Worm (Caenorhabditis elegans) whole organism, L4/young adult: Measurements from ENCODE around the gene dlc-2.
A peak's percentile ranks its signal among the peaks of the same experiment; 100 is the strongest.

ENCODE experiments used
- W03F9.2 ChIP-seq: fragments of 150-350 bp; optimal IDR thresholded peaks from 2 replicates; lab custom pipeline; 2014; ENCODE audit warnings: missing biosample characterization, missing genetic modification characterization
- dao-5 ChIP-seq: sonication (generic microtip); optimal IDR thresholded peaks from 2 replicates; lab custom pipeline; 2016; ENCODE audit warnings: missing genotype, missing genetic modification characterization, moderate library complexity, missing compliant biosample characterization
- him-1 ChIP-seq: sonication (generic microtip); optimal IDR thresholded peaks from 2 replicates; lab custom pipeline; 2016; ENCODE audit warnings: missing genotype, missing genetic modification reagents, missing genetic modification characterization, missing compliant biosample characterization

DNA sequence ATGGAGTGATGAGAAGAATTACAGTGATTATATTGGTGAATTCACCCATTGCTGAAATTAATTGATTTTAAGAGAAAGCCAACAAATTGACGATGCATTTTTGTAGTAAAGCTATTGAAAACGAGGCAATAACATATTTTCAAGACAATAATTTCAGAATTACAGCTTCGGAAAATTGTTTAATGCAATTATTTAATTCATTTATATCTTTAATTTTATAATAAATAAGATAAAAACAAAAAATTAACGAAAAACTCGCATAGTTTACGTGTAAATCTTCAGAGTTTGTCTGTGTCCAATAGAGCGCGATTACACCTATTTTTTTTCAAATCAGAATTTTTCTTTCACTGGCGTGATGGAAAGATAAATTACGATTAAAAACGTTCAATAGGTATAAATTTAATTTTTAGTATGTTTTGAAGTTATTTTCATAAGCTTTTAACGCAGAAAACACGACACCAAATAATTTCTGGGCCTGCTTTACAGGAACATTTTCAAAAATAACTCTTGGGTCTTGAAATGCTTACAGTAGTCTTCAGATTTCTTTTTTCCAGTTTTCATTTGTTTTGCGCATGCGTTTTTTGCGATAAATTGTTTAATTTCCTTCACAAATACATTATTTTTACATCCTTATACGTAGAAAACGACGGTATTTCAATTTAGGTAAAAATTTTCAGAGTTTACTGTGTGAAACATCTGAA, 33.1 kb downstream of the dlc-2 start, which contains the start of gene tmed-1:
- TF ChIP-seq him-1 (tag; lab: Kevin White, UChicago) (no peak), dao-5 (tag; lab: Kevin White, UChicago) (no peak), W03F9.2 (peak; percentile 49)
